In the genomic region with DNA sequence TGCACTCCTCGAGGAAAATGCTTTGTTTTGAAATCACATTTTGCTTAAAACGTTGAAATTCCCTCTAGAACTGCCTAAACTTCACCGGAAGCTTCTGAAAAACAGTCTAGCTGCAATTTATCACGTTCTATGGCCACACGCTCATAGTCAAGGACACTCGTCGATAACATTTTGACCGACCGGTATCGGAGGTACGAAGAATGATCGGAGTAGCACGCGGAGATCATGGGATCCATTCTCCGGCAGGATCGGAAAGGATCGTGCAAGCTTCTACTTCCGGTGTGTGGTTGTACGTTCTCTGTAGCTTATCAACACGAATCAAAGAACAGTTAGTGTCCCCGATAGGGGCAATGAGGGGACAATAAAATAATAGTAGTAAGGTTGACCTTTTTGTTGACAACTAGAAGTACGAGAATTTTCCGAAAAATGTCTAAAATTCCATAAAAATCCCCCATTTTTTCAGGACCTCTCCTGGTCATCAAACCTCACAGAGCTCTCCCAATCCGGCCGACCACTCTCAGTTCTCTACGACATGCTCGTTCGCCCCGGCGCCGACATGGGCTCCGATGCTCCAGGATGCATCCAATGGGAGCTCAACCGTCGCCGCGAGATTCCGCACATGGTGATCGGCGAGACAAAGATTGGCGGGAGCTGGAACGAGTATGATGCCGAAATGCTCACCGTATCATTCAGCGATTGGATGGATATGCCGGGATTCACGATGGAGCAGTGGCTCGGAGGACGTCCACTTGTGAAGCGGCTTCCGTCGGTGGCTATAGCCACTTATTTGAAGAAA, we compare ENCODE assay signal across 2 worm cellular contexts.
A peak's percentile ranks its signal among the peaks of the same experiment; 100 is the strongest.
TF ChIP-seq lines count a peak whose summit lies in the region.

No protein-coding gene starts in this region.

TF ChIP-seq in whole organism, L1 larva, 84 proteins besides CTCF, POLR2A, EP300 and RAD21 (continued from another document):
- TF ChIP-seq lsy-2 (tag; optimal IDR thresholded peaks at IDR 0.05; lab: Kevin White, UChicago) (peak; percentile 14 to 44), elt-3 (tag; optimal IDR thresholded peaks at IDR 0.05; lab: Kevin White, UChicago) (peak in 2 of 6 experiments; percentile 46 to 96), pax-3 (tag; optimal IDR thresholded peaks at IDR 0.05; lab: Kevin White, UChicago) (no peak), hpl-2 (GFP tag; optimal IDR thresholded peaks at IDR 0.05; lab: Kevin White, UChicago) (no peak), dsc-1 (tag; optimal IDR thresholded peaks at IDR 0.05; lab: Kevin White, UChicago) (no peak), nhr-90 (tag; optimal IDR thresholded peaks at IDR 0.05; lab: Kevin White, UChicago; ENCODE audit: poor library complexity) (peak; percentile 58), isw-1 (GFP tag; IDR thresholded peaks at IDR 0.05; lab: Robert Waterston, UW) (no peak), efl-1 (optimal IDR thresholded peaks at IDR 0.05; lab: Kevin White, UChicago) (no peak), efl-1 (GFP tag; optimal IDR thresholded peaks at IDR 0.05 in 1 of 2; lab: Kevin White, UChicago) (peak in 1 of 2 experiments; percentile 49), ceh-8 (GFP tag; optimal IDR thresholded peaks at IDR 0.05; lab: Kevin White, UChicago) (no peak)

TF ChIP-seq in whole organism, L4 larva, 104 proteins besides CTCF, POLR2A, EP300 and RAD21 (continued from another document):
- TF ChIP-seq mep-1 (tag; optimal IDR thresholded peaks at IDR 0.05; lab: Kevin White, UChicago) (peak; percentile 29), nhr-77 (tag; optimal IDR thresholded peaks at IDR 0.05; lab: Kevin White, UChicago) (no peak), mxl-2 (GFP tag; conservative IDR thresholded peaks at IDR 0.05; lab: Robert Waterston, UW) (no peak), aha-1 (tag; lab: Kevin White, UChicago) (peak; percentile 98), lin-29 (GFP tag; IDR thresholded peaks at IDR 0.05; lab: Robert Waterston, UW) (no peak), ceh-82 (tag; optimal IDR thresholded peaks at IDR 0.05; lab: Kevin White, UChicago) (no peak), daf-16 (GFP tag; optimal IDR thresholded peaks at IDR 0.05; lab: Kevin White, UChicago) (no peak), daf-16 (tag; optimal IDR thresholded peaks at IDR 0.05; lab: Kevin White, UChicago) (peak; percentile 38), snpc-1.2 (GFP tag; IDR thresholded peaks at IDR 0.05; lab: Robert Waterston, UW) (no peak), sdz-12 (GFP tag; optimal IDR thresholded peaks at IDR 0.05; lab: Kevin White, UChicago) (no peak), ceh-32 (tag; optimal IDR thresholded peaks at IDR 0.05; lab: Kevin White, UChicago; ENCODE audit: poor library complexity) (no peak), attf-4 (tag; optimal IDR thresholded peaks at IDR 0.05; lab: Kevin White, UChicago) (no peak), vab-7 (GFP tag; IDR thresholded peaks at IDR 0.05; lab: Robert Waterston, UW) (no peak), D1046.2 (GFP tag; IDR thresholded peaks at IDR 0.05; lab: Robert Waterston, UW) (no peak), F44E2.7 (GFP tag; IDR thresholded peaks at IDR 0.05; lab: Robert Waterston, UW) (0 out of 2 replicates have a peak, but pooled peaks have one; percentile 4), nhr-6 (tag; optimal IDR thresholded peaks at IDR 0.05; lab: Kevin White, UChicago) (no peak), mdl-1 (tag; optimal IDR thresholded peaks at IDR 0.05; lab: Kevin White, UChicago) (peak in 1 of 2 experiments; percentile 66), nhr-25 (tag; optimal IDR thresholded peaks at IDR 0.05; lab: Kevin White, UChicago; ENCODE audit: borderline replicate concordance, insufficient read depth) (peak; percentile 37), nhr-11 (tag; optimal IDR thresholded peaks at IDR 0.05; lab: Kevin White, UChicago) (no peak), ZK546.5 (tag; optimal IDR thresholded peaks at IDR 0.05; lab: Kevin White, UChicago) (no peak), ztf-7 (tag; optimal IDR thresholded peaks at IDR 0.05; lab: Kevin White, UChicago) (no peak), daf-12 (tag; optimal IDR thresholded peaks at IDR 0.05; lab: Kevin White, UChicago) (no peak), T20F7.1 (GFP tag; optimal IDR thresholded peaks at IDR 0.05; lab: Kevin White, UChicago) (no peak), hlh-30 (tag; optimal IDR thresholded peaks at IDR 0.05; lab: Kevin White, UChicago; ENCODE audit: insufficient read depth) (peak; percentile 85), spr-1 (tag; optimal IDR thresholded peaks at IDR 0.05; lab: Kevin White, UChicago) (no peak), T26A8.4 (GFP tag; IDR thresholded peaks at IDR 0.05; lab: Robert Waterston, UW) (no peak), php-3 (GFP tag; IDR thresholded peaks at IDR 0.05; lab: Robert Waterston, UW) (no peak), lim-7 (GFP tag; IDR thresholded peaks at IDR 0.05; lab: Robert Waterston, UW) (no peak), lin-15B (tag; optimal IDR thresholded peaks at IDR 0.05; lab: Kevin White, UChicago) (no peak), Y105C5A.15 (GFP tag; IDR thresholded peaks at IDR 0.05; lab: Robert Waterston, UW) (no peak), dmd-8 (GFP tag; IDR thresholded peaks at IDR 0.05; lab: Robert Waterston, UW) (no peak), egl-43 (GFP tag; IDR thresholded peaks at IDR 0.05; lab: Robert Waterston, UW) (no peak), ceh-62 (tag; optimal IDR thresholded peaks at IDR 0.05; lab: Kevin White, UChicago) (no peak), unc-62 (GFP tag; optimal IDR thresholded peaks at IDR 0.05 in 1 of 2; lab: Kevin White, UChicago) (peak in 1 of 2 experiments; percentile 74), unc-62 (tag; optimal IDR thresholded peaks at IDR 0.05; lab: Kevin White, UChicago) (no peak), dve-1 (tag; optimal IDR thresholded peaks at IDR 0.05; lab: Kevin White, UChicago; ENCODE audit: insufficient read depth) (peak; percentile 47), ceh-20 (GFP tag; IDR thresholded peaks at IDR 0.05; lab: Robert Waterston, UW) (no peak), F37D6.2 (tag; optimal IDR thresholded peaks at IDR 0.05; lab: Kevin White, UChicago) (no peak), mxl-3 (GFP tag; optimal IDR thresholded peaks at IDR 0.05; lab: Kevin White, UChicago) (peak; percentile 22), unc-130 (GFP tag; optimal IDR thresholded peaks at IDR 0.05; lab: Kevin White, UChicago) (no peak), nhr-237 (tag; optimal IDR thresholded peaks at IDR 0.05; lab: Kevin White, UChicago) (no peak), madf-5 (GFP tag; IDR thresholded peaks at IDR 0.05; lab: Robert Waterston, UW) (no peak), nhr-48 (tag; optimal IDR thresholded peaks at IDR 0.05; lab: Kevin White, UChicago) (peak; percentile 47), zip-11 (GFP tag; IDR thresholded peaks at IDR 0.05; lab: Robert Waterston, UW) (no peak), nhr-10 (tag; optimal IDR thresholded peaks at IDR 0.05; lab: Kevin White, UChicago) (no peak), ctbp-1 (GFP tag; IDR thresholded peaks at IDR 0.05; lab: Robert Waterston, UW) (no peak), Y48G9A.11 (GFP tag; IDR thresholded peaks at IDR 0.05; lab: Robert Waterston, UW) (no peak), jun-1 (tag; optimal IDR thresholded peaks at IDR 0.05; lab: Kevin White, UChicago) (no peak)
